Worm (Caenorhabditis elegans): Measurements from ENCODE around the gene F11G11.14.
"Not testable (repeated sequence)": the region's sequence is repeated elsewhere in the genome, so short reads cannot be mapped to it uniquely, and the experiment has no call there.

F11G11.14 gene

ce11 chrII:4863357-4863756 is at the start of gene F11G11.14, which contains the start of gene mpst-4:
Gene F11G11.14, plus strand, starts transcription at chrII:4863681.
Gene mpst-4, minus strand, starts transcription at chrII:4863457.
- no peak for TF ChIP-seq sea-1 (GFP tag; conservative IDR thresholded peaks at IDR 0.05)

- no peak for TF ChIP-seq pes-1 (GFP tag; IDR thresholded peaks at IDR 0.05)
These were observed 48.1 kb upstream of the F11G11.14 start for ce11 chrII:4815356-4815755.

ce11 chrII:4818780-4819179 is 44.7 kb upstream of the F11G11.14 start:
- TF ChIP-seq tbx-11 (GFP tag; IDR thresholded peaks at IDR 0.05) (no peak), ceh-13 (GFP tag; optimal IDR thresholded peaks at IDR 0.05) (no peak), scrt-1 (GFP tag; IDR thresholded peaks at IDR 0.05) (no peak), ets-7 (tag; optimal IDR thresholded peaks at IDR 0.05) (no peak), tbx-37 (GFP tag; conservative IDR thresholded peaks at IDR 0.05) (no peak), hnd-1 (tag; optimal IDR thresholded peaks at IDR 0.05) (no peak), ceh-36 (tag; optimal IDR thresholded peaks at IDR 0.05) (no peak), F13C5.2 (tag; optimal IDR thresholded peaks at IDR 0.05) (no peak), aly-1 (tag; optimal IDR thresholded peaks at IDR 0.05) (no peak), pes-1 (GFP tag; IDR thresholded peaks at IDR 0.05) (no peak), hmbx-1 (tag; optimal IDR thresholded peaks at IDR 0.05) (no peak), hmg-4 (GFP tag; optimal IDR thresholded peaks at IDR 0.05) (no peak), flt-1 (GFP tag; IDR thresholded peaks at IDR 0.05) (no peak), ama-1 (optimal IDR thresholded peaks at IDR 0.05) (no peak), B0310.2 (tag; optimal IDR thresholded peaks at IDR 0.05) (no peak), tra-4 (tag; optimal IDR thresholded peaks at IDR 0.05) (no peak), sea-1 (GFP tag; conservative IDR thresholded peaks at IDR 0.05) (no peak)

- no peak for TF ChIP-seq tbx-37 (GFP tag; conservative IDR thresholded peaks at IDR 0.05)
- TF ChIP-seq hmbx-1 (tag; optimal IDR thresholded peaks at IDR 0.05), result no peak
- TF ChIP-seq tbx-11 (GFP tag; IDR thresholded peaks at IDR 0.05), result no peak
- TF ChIP-seq hmg-4 (GFP tag; optimal IDR thresholded peaks at IDR 0.05), result no peak
- TF ChIP-seq ets-7 (tag; optimal IDR thresholded peaks at IDR 0.05), result no peak
- TF ChIP-seq F13C5.2 (tag; optimal IDR thresholded peaks at IDR 0.05), result no peak
- TF ChIP-seq ceh-13 (GFP tag; optimal IDR thresholded peaks at IDR 0.05), result no peak
- TF ChIP-seq tra-4 (tag; optimal IDR thresholded peaks at IDR 0.05), result no peak
- TF ChIP-seq B0310.2 (tag; optimal IDR thresholded peaks at IDR 0.05), result no peak
- TF ChIP-seq aly-1 (tag; optimal IDR thresholded peaks at IDR 0.05), result no peak
- no peak for TF ChIP-seq ceh-36 (tag; optimal IDR thresholded peaks at IDR 0.05)
- TF ChIP-seq pes-1 (GFP tag; IDR thresholded peaks at IDR 0.05), result no peak
- TF ChIP-seq flt-1 (GFP tag; IDR thresholded peaks at IDR 0.05), result no peak
- TF ChIP-seq ama-1 (optimal IDR thresholded peaks at IDR 0.05), result no peak
- no peak for TF ChIP-seq sea-1 (GFP tag; conservative IDR thresholded peaks at IDR 0.05)
- no peak for TF ChIP-seq hnd-1 (tag; optimal IDR thresholded peaks at IDR 0.05)
- TF ChIP-seq scrt-1 (GFP tag; IDR thresholded peaks at IDR 0.05), result no peak
These were observed 41.7 kb upstream of the F11G11.14 start, which contains the start of gene lact-5 for ce11 chrII:4821739-4822138. Gene lact-5, minus strand, starts transcription at chrII:4821739.

- TF ChIP-seq tbx-37 (GFP tag; conservative IDR thresholded peaks at IDR 0.05) (no peak), tra-4 (tag; optimal IDR thresholded peaks at IDR 0.05) (no peak), sea-1 (GFP tag; conservative IDR thresholded peaks at IDR 0.05) (no peak), ceh-36 (tag; optimal IDR thresholded peaks at IDR 0.05) (no peak), scrt-1 (GFP tag; IDR thresholded peaks at IDR 0.05) (no peak), F13C5.2 (tag; optimal IDR thresholded peaks at IDR 0.05) (no peak), pes-1 (GFP tag; IDR thresholded peaks at IDR 0.05) (no peak), ama-1 (optimal IDR thresholded peaks at IDR 0.05) (no peak), hmg-4 (GFP tag; optimal IDR thresholded peaks at IDR 0.05) (no peak), ceh-13 (GFP tag; optimal IDR thresholded peaks at IDR 0.05) (no peak), tbx-11 (GFP tag; IDR thresholded peaks at IDR 0.05) (no peak), hnd-1 (tag; optimal IDR thresholded peaks at IDR 0.05) (no peak)
These were observed 40.9 kb upstream of the F11G11.14 start for ce11 chrII:4822610-4823009.

- TF ChIP-seq B0310.2 (tag; optimal IDR thresholded peaks at IDR 0.05); ets-7 (tag; optimal IDR thresholded peaks at IDR 0.05); flt-1 (GFP tag; IDR thresholded peaks at IDR 0.05): not testable (repeated sequence)
These were observed 38.3 kb upstream of the F11G11.14 start, which contains the start of the genes C33F10.8 and msp-40 for ce11 chrII:4825133-4825532. Gene C33F10.8, minus strand, starts transcription at chrII:4825233. Gene msp-40, plus strand, starts transcription at chrII:4825414.

ce11 chrII:4827734-4828609 is 35.5 kb upstream of the F11G11.14 start, which contains the start of the genes fbxb-88 and tbck-1:
Gene fbxb-88, minus strand, starts transcription at chrII:4827884.
Gene tbck-1, plus strand, starts transcription at chrII:4828559.
- TF ChIP-seq ceh-13 (GFP tag; optimal IDR thresholded peaks at IDR 0.05) (no peak), scrt-1 (GFP tag; IDR thresholded peaks at IDR 0.05) (no peak), F13C5.2 (tag; optimal IDR thresholded peaks at IDR 0.05) (peak; percentile 46), ama-1 (optimal IDR thresholded peaks at IDR 0.05) (no peak)

- TF ChIP-seq hnd-1 (tag; optimal IDR thresholded peaks at IDR 0.05) (no peak), B0310.2 (tag; optimal IDR thresholded peaks at IDR 0.05) (no peak), aly-1 (tag; optimal IDR thresholded peaks at IDR 0.05) (no peak), hmg-4 (GFP tag; optimal IDR thresholded peaks at IDR 0.05) (no peak), tra-4 (tag; optimal IDR thresholded peaks at IDR 0.05) (no peak), tbx-37 (GFP tag; conservative IDR thresholded peaks at IDR 0.05) (no peak), sea-1 (GFP tag; conservative IDR thresholded peaks at IDR 0.05) (no peak)
These were observed 28.7 kb upstream of the F11G11.14 start, which contains the start of the genes C33F10.11 and C33F10.1 for ce11 chrII:4834761-4835160. Gene C33F10.11, minus strand, starts transcription at chrII:4834861. Gene C33F10.1, plus strand, starts transcription at chrII:4835023.
